Worm (Caenorhabditis elegans) whole organism, L3 larva: ENCODE data around the gene sax-7.

ENCODE experiments used
- ZK546.5 ChIP-seq: sonication (generic microtip); optimal IDR thresholded peaks from 2 replicates; lab custom pipeline; 2017; ENCODE audit warnings: missing biosample characterization, missing genetic modification characterization
- ceh-28 ChIP-seq: fragments of 150-350 bp; optimal IDR thresholded peaks from 2 replicates; lab custom pipeline; 2014; ENCODE audit warnings: missing biosample characterization, missing genetic modification reagents, missing genetic modification characterization
- ceh-82 ChIP-seq: fragments of 150-350 bp; optimal IDR thresholded peaks from 2 replicates; lab custom pipeline; 2014; ENCODE audit warnings: missing biosample characterization, missing genetic modification characterization
- ceh-9 ChIP-seq: sonication (generic microtip); optimal IDR thresholded peaks from 2 replicates; lab custom pipeline; 2018; ENCODE audit warnings: missing biosample characterization, missing genetic modification characterization
- daf-12 ChIP-seq: fragments of 150-350 bp; optimal IDR thresholded peaks from 2 replicates; lab custom pipeline; 2014; ENCODE audit warnings: missing biosample characterization, missing genetic modification reagents, missing genetic modification characterization
- egl-27 ChIP-seq: sonication (generic microtip); optimal IDR thresholded peaks from 4 replicates; lab custom pipeline; 2017; ENCODE audit warnings: missing biosample characterization, missing genetic modification reagents, missing genetic modification characterization
- elt-2 ChIP-seq: sonication (generic microtip); optimal IDR thresholded peaks from 2 replicates; lab custom pipeline; 2016; ENCODE audit warnings: missing genetic modification reagents, mild to moderate bottlenecking, missing genetic modification characterization, missing compliant biosample characterization
- elt-3 ChIP-seq, 3 experiments: fragments of 150-350 bp in 1 of 3; sonication (generic microtip) in 2 of 3; optimal IDR thresholded peaks; 2 replicates in 2 of 3; 4 replicates in 1 of 3; lab custom pipeline; 2014 to 2017; ENCODE audit warnings: missing biosample characterization in 3 of 3, missing genetic modification characterization in 3 of 3
- eor-1 ChIP-seq, 2 experiments: fragments of 150-350 bp; optimal IDR thresholded peaks; 2 replicates each; lab custom pipeline; 2014 to 2018; ENCODE audit warnings: missing biosample characterization in 2 of 2, missing genetic modification characterization in 2 of 2
- fkh-10 ChIP-seq: sonication (generic microtip); optimal IDR thresholded peaks from 2 replicates; lab custom pipeline; 2017; ENCODE audit warnings: missing biosample characterization, missing genetic modification reagents, missing genetic modification characterization
- fos-1 ChIP-seq: fragments of 150-350 bp; optimal IDR thresholded peaks from 2 replicates; lab custom pipeline; 2014; ENCODE audit warnings: missing biosample characterization, missing genetic modification characterization
- hmg-11 ChIP-seq: sonication (generic microtip); optimal IDR thresholded peaks from 2 replicates; lab custom pipeline; 2016; ENCODE audit warnings: missing genetic modification characterization, missing compliant biosample characterization
- jun-1 ChIP-seq: fragments of 150-350 bp; optimal IDR thresholded peaks from 2 replicates; lab custom pipeline; 2014; ENCODE audit warnings: missing biosample characterization, missing genetic modification reagents, missing genetic modification characterization
- lin-15B ChIP-seq: fragments of 150-350 bp; optimal IDR thresholded peaks from 2 replicates; lab custom pipeline; 2014; ENCODE audit warnings: missing biosample characterization, missing genetic modification characterization
- lin-39 ChIP-seq: fragments of 150-350 bp; optimal IDR thresholded peaks from 2 replicates; lab custom pipeline; 2018; ENCODE audit warnings: missing biosample characterization, missing genetic modification reagents, missing genetic modification characterization
- lsy-12 ChIP-seq: sonication (generic microtip); optimal IDR thresholded peaks from 2 replicates; lab custom pipeline; 2016; ENCODE audit warnings: mild to moderate bottlenecking, missing genetic modification characterization, missing compliant biosample characterization
- mdl-1 ChIP-seq: fragments of 150-350 bp; optimal IDR thresholded peaks from 2 replicates; lab custom pipeline; 2014; ENCODE audit warnings: missing biosample characterization, missing genetic modification characterization
- mml-1 ChIP-seq: fragments of 150-350 bp; sonication (generic microtip); optimal IDR thresholded peaks from 3 replicates; lab custom pipeline; 2014; ENCODE audit warnings: missing biosample characterization, missing genetic modification characterization
- nfya-1 ChIP-seq: sonication (generic microtip); optimal IDR thresholded peaks from 2 replicates; lab custom pipeline; 2017; ENCODE audit warnings: missing genetic modification characterization, mild to moderate bottlenecking, missing compliant biosample characterization, antibody characterized with exemption, moderate library complexity; ENCODE audit not compliant: insufficient read depth
- nhr-12 ChIP-seq: fragments of 150-350 bp; optimal IDR thresholded peaks from 2 replicates; lab custom pipeline; 2014; ENCODE audit warnings: missing biosample characterization, missing genetic modification characterization
- nhr-23 ChIP-seq: fragments of 150-350 bp; optimal IDR thresholded peaks from 2 replicates; lab custom pipeline; 2014; ENCODE audit warnings: missing biosample characterization, missing genetic modification reagents, missing genetic modification characterization
- nhr-237 ChIP-seq: fragments of 150-350 bp; optimal IDR thresholded peaks from 2 replicates; lab custom pipeline; 2014; ENCODE audit warnings: missing biosample characterization, missing genetic modification characterization
- nhr-25 ChIP-seq: sonication (generic microtip); optimal IDR thresholded peaks from 2 replicates; lab custom pipeline; 2017; ENCODE audit warnings: missing biosample characterization, missing genetic modification characterization
- nhr-28 ChIP-seq: fragments of 150-350 bp; optimal IDR thresholded peaks from 2 replicates; lab custom pipeline; 2014; ENCODE audit warnings: missing biosample characterization, missing genetic modification characterization
- nhr-43 ChIP-seq: sonication (generic microtip); optimal IDR thresholded peaks from 2 replicates; lab custom pipeline; 2016; ENCODE audit warnings: mild to moderate bottlenecking, missing genetic modification characterization, missing compliant biosample characterization; ENCODE audit not compliant: poor library complexity, severe bottlenecking
- nhr-76 ChIP-seq: fragments of 150-350 bp; sonication (generic microtip); optimal IDR thresholded peaks from 5 replicates; lab custom pipeline; 2014; ENCODE audit warnings: missing biosample characterization, missing genetic modification characterization
- nhr-77 ChIP-seq: fragments of 150-350 bp; optimal IDR thresholded peaks from 2 replicates; lab custom pipeline; 2014; ENCODE audit warnings: missing biosample characterization, missing genetic modification characterization
- pha-4 ChIP-seq: fragments of 150-350 bp; optimal IDR thresholded peaks from 2 replicates; lab custom pipeline; 2014; ENCODE audit warnings: missing biosample characterization, missing genetic modification reagents, missing genetic modification characterization
- pqm-1 ChIP-seq: fragments of 150-350 bp; optimal IDR thresholded peaks from 2 replicates; lab custom pipeline; 2017; ENCODE audit warnings: missing biosample characterization, missing genetic modification characterization, inconsistent platforms
- sea-2 ChIP-seq: fragments of 150-350 bp; sonication (generic microtip); optimal IDR thresholded peaks from 4 replicates; lab custom pipeline; 2014; ENCODE audit warnings: missing biosample characterization, missing genetic modification reagents, missing genetic modification characterization
- skn-1 ChIP-seq: fragments of 150-350 bp; optimal IDR thresholded peaks from 2 replicates; lab custom pipeline; 2014; ENCODE audit warnings: missing biosample characterization, missing genetic modification characterization
- snpc-4 ChIP-seq: fragments of 150-350 bp; optimal IDR thresholded peaks from 2 replicates; lab custom pipeline; 2014; ENCODE audit warnings: missing biosample characterization, missing genetic modification characterization
- tbx-2 ChIP-seq: sonication (generic microtip); optimal IDR thresholded peaks from 2 replicates; lab custom pipeline; 2016; ENCODE audit warnings: mild to moderate bottlenecking, missing genetic modification characterization, missing compliant biosample characterization
- unc-39 ChIP-seq: sonication (generic microtip); optimal IDR thresholded peaks from 4 replicates; lab custom pipeline; 2017; ENCODE audit warnings: missing biosample characterization, missing genetic modification characterization
- unc-62 ChIP-seq: fragments of 150-350 bp; sonication (generic microtip); optimal IDR thresholded peaks from 4 replicates; lab custom pipeline; 2014; ENCODE audit warnings: missing biosample characterization, missing genetic modification reagents, missing genetic modification characterization
- zag-1 ChIP-seq: fragments of 150-350 bp; optimal IDR thresholded peaks from 2 replicates; lab custom pipeline; 2014; ENCODE audit warnings: missing biosample characterization, missing genetic modification characterization
- ztf-11 ChIP-seq: fragments of 150-350 bp; optimal IDR thresholded peaks from 2 replicates; lab custom pipeline; 2014; ENCODE audit warnings: missing biosample characterization, missing genetic modification characterization
- ztf-4 ChIP-seq: fragments of 150-350 bp; optimal IDR thresholded peaks from 2 replicates; lab custom pipeline; 2014; ENCODE audit warnings: missing biosample characterization, missing genetic modification characterization

Gene sax-7

DNA sequence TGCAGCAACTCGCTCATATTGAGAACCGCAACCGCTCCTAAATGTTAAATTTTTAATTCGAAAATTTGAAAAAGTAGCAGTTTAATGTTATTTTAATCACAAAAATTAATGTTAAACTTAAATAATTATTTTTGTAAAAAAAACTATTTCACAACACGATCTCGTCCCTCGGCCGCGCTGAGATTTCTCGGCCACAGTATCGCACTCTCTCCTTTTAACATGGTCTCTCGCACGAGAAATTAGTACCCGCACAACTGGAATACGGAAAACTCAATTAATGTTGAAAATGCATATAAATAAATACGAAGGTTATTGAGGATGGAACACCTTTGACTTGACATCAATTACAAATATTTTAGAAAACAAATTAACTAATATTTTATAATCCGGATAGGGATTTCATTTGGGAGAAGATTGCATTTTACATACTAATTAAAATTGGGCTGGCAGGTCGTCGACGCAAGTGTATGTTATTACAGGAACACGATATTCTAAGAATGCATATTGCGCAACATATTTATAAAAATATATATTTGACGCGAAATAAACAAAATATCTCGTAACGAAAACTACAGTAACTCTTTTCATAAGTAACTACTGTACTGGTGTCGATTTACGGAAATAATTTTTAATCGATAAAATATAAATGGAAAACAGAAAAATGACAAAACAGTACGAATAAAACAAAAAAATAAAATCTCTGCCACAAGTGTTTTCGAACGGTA lies 42.5 kb upstream of the sax-7 start, which contains the start of gene dnc-4:
dnc-4 (minus strand) TSS at position 37 of the 725 bp plus-strand sequence.
- TF ChIP-seq ZK546.5 (tag; lab: Kevin White, UChicago) (no peak), tbx-2 (no peak), unc-39 (tag; lab: Kevin White, UChicago) (no peak), ceh-82 (no peak), pha-4 (tag; lab: Kevin White, UChicago) (peak; percentile 29), nfya-1 (tag; lab: Kevin White, UChicago) (peak; percentile 29), nhr-23 (tag; lab: Kevin White, UChicago) (peak; percentile 12), nhr-28 (tag; lab: Kevin White, UChicago) (no peak), hmg-11 (tag; lab: Kevin White, UChicago) (peak; percentile 61), lin-39 (tag; lab: Kevin White, UChicago) (peak; percentile 19), zag-1 (tag; lab: Kevin White, UChicago) (no peak), ceh-9 (tag; lab: Kevin White, UChicago) (no peak), lin-15B (tag; lab: Kevin White, UChicago) (peak; percentile 45)

DNA sequence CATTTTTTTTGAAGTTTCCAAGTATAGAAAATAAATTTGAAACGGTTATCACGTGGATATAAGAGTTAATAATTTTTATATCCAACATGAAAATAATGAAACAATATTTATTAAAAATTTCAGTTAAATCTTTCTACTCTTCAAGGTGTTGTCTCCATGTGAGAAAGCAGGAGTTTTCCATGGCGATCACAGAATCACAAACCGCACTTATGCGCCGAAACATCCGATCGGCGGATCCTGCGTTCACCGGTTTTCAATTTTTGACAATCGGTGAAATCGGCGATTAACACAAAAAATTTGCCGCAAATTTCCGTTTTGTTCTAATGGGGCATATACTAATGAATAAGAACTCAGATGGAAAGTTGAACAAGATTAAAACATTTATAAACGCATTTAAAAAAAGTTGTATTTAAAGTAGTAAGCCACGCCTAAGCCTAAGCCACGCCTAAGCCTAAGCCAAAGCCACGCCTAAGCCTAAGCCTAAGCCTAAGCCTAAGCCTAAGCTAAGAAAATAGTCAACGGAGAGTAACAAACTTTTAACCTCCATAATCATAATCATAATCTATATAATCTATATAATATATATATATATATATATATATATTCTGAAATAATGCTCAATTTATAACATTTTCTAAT lies 40.3 kb upstream of the sax-7 start, which contains the start of gene C26B2.2:
C26B2.2 (minus strand) TSS at position 88 of the 639 bp plus-strand sequence.
- no peak for TF ChIP-seq unc-62
- no peak for TF ChIP-seq hmg-11 (tag; lab: Kevin White, UChicago)
- no peak for TF ChIP-seq jun-1
- no peak for TF ChIP-seq lin-39 (tag; lab: Kevin White, UChicago)
- no peak for TF ChIP-seq tbx-2
- TF ChIP-seq snpc-4 (tag; lab: Kevin White, UChicago): no peak
- no peak for TF ChIP-seq mml-1 (tag; lab: Kevin White, UChicago)
- TF ChIP-seq egl-27: no peak
- TF ChIP-seq daf-12 (tag; lab: Kevin White, UChicago): no peak
- TF ChIP-seq lsy-12: no peak
- no peak for TF ChIP-seq nhr-12
- TF ChIP-seq ZK546.5 (tag; lab: Kevin White, UChicago): no peak
- TF ChIP-seq ztf-4 (tag; lab: Kevin White, UChicago): no peak
- no peak for TF ChIP-seq ztf-11
- TF ChIP-seq ceh-28 (tag; lab: Kevin White, UChicago): no peak
- no peak for TF ChIP-seq ceh-9 (tag; lab: Kevin White, UChicago)
- TF ChIP-seq zag-1 (tag; lab: Kevin White, UChicago): no peak

DNA sequence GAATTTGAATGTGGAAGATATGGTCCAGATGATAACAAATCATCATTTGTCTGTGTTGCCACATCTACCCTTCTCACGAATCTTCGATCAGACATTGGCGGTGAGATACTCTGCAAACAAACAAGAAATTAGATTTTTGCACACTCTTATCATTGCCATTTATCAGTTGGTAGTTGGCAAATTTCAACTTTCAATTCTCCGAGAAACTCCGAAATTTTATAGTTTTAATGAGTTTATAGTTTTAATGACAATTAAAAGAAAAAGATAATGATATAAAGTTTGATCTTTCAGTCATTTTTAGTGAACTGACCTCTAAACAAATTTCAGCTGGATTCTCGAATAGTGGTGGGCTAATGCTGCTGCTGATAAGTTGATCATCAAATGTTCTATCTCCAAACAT lies 38.6 kb upstream of the sax-7 start:
- TF ChIP-seq mdl-1 (tag; lab: Kevin White, UChicago) (no peak), nhr-76 (no peak), nhr-12 (no peak), elt-2 (tag; lab: Kevin White, UChicago) (peak; percentile 48), sea-2 (GFP tag; lab: Kevin White, UChicago) (no peak), pqm-1 (peak; percentile 22), unc-62 (no peak), nhr-43 (no peak), eor-1 (tag; optimal IDR thresholded peaks at IDR 0.05; lab: Kevin White, UChicago) (no peak), lin-15B (tag; lab: Kevin White, UChicago) (no peak), elt-3 (tag; optimal IDR thresholded peaks at IDR 0.05; lab: Kevin White, UChicago) (no peak), tbx-2 (no peak), zag-1 (tag; lab: Kevin White, UChicago) (no peak)

DNA sequence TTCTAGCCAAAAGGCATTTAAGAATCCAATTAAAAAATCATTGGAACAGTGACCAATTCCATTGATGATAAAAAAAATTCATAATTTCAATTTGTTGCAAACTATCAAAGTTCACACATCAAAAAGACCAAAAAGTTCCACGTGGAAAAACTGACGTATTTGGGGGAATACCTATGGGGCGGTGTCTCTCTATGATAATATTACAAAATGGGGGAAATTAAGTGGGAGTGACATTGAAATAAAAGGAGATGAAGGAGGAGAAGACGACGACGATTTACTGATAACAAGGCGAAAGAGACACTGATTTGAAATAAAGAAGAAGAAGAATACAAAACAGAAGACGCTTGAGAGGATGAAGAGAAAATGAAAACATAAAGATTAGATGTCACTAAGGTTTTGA lies 36.1 kb upstream of the sax-7 start:
- TF ChIP-seq fos-1: no peak
- peak; percentile 36 for TF ChIP-seq nhr-25
- TF ChIP-seq pqm-1: peak; percentile 91
- no peak for TF ChIP-seq nhr-77 (tag; lab: Kevin White, UChicago)
- TF ChIP-seq nhr-237 (tag; lab: Kevin White, UChicago): no peak
- TF ChIP-seq skn-1: no peak
- TF ChIP-seq mdl-1 (tag; lab: Kevin White, UChicago): peak; percentile 34
- peak; percentile 90 for TF ChIP-seq elt-2 (tag; lab: Kevin White, UChicago)
- no peak for TF ChIP-seq lsy-12
- TF ChIP-seq ceh-9 (tag; lab: Kevin White, UChicago): no peak
- peak; percentile 8 for TF ChIP-seq nfya-1 (tag; lab: Kevin White, UChicago)
- peak; percentile 19 for TF ChIP-seq jun-1
- no peak for TF ChIP-seq pha-4 (tag; lab: Kevin White, UChicago)
- TF ChIP-seq snpc-4 (tag; lab: Kevin White, UChicago): no peak
- TF ChIP-seq elt-3 (tag; optimal IDR thresholded peaks at IDR 0.05; lab: Kevin White, UChicago): peak in 2 of 3 experiments; percentile 34 to 46
- no peak for TF ChIP-seq lin-15B (tag; lab: Kevin White, UChicago)
- TF ChIP-seq fkh-10: no peak
